Fruit fly (Drosophila melanogaster) Kc167 (cell line): ENCODE data around the gene QIL1.

Source experiments
- Myc ChIP-seq: fragments of >200 bp; optimal IDR thresholded peaks from 2 replicates; lab custom pipeline; 2017; ENCODE audit warnings: missing external identifiers
- Sin3A ChIP-seq: fragments of >200 bp; optimal IDR thresholded peaks from 2 replicates; lab custom pipeline; 2018; ENCODE audit warnings: missing external identifiers
- insv ChIP-seq: fragments of >200 bp; optimal IDR thresholded peaks from 3 replicates; lab custom pipeline; 2018; ENCODE audit warnings: missing external identifiers
- psq ChIP-seq: fragments of >200 bp; optimal IDR thresholded peaks from 2 replicates; lab custom pipeline; 2017; ENCODE audit warnings: missing external identifiers
- ttk ChIP-seq: sonication (Bioruptor generic); optimal IDR thresholded peaks from 2 replicates; lab custom pipeline; 2017; ENCODE audit warnings: missing external identifiers

DNA sequence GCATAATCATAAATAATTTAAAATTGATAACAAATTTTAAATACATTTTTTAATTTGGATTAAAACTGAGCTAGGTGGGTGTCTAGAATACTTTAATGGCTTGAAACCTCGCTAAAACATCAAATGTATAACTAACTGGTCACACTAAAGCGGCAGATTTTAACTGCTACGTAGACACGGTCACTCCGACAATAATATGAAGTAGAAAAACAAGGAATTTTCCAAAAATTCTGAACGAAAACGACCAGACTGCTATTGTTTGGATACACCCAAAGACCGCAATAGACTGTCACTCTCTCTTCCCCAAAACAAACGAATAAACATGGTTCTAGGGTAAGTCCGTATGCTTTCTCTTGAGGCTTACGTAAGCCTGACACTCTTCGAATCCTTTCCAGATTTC is at the start of gene QIL1:
- TF ChIP-seq insv (lab: Kevin White, UChicago) (no peak), Myc (lab: Kevin White, UChicago) (no peak), Sin3A (no peak), psq (lab: Kevin White, UChicago) (no peak), ttk (lab: Kevin White, UChicago) (no peak)
